Fruit fly (Drosophila melanogaster): ENCODE data around the gene Ggt-1.

Gene Ggt-1

DNA sequence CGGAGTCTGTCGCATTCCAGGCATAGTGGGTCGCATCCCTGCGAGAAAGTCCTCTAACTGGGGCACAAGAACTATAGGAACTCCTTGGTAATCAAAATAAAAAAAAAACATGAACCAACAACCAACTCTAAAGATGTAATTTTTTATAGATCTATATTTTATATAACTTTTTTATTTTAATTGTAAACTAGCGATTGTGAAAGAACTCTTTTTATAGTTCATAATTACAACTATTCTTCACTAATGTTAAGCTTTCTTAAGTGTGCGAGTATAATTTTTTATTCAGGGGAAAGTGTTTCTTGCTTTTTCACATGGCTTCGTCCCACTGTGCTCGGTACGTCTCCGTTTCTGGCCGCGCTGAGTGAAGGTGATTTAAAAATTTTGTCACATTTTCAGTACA is 27.9 kb upstream of the Ggt-1 start (continued):
- TF ChIP-seq dsx (GFP tag; optimal IDR thresholded peaks at IDR 0.05; ENCODE audit: poor library complexity, severe bottlenecking), result no peak
- peak; percentile 17 for TF ChIP-seq CG3032 (tag; optimal IDR thresholded peaks at IDR 0.05)
- peak; percentile 40 for TF ChIP-seq Smox (GFP tag; optimal IDR thresholded peaks at IDR 0.05)
- no peak for TF ChIP-seq dac (GFP tag; optimal IDR thresholded peaks at IDR 0.05)
- TF ChIP-seq CG34406 (GFP tag; optimal IDR thresholded peaks at IDR 0.05), result peak; percentile 66
- TF ChIP-seq CG4318 (GFP tag; optimal IDR thresholded peaks at IDR 0.05), result peak; percentile 2
- TF ChIP-seq fkh (GFP tag; optimal IDR thresholded peaks at IDR 0.05), result no peak
- peak; percentile 47 for TF ChIP-seq Blimp-1 (GFP tag; optimal IDR thresholded peaks at IDR 0.05)
- peak; percentile 18 for TF ChIP-seq CG9139 (GFP tag; optimal IDR thresholded peaks at IDR 0.05)
- peak; percentile 3 for TF ChIP-seq Sox102F (GFP tag; optimal IDR thresholded peaks at IDR 0.05)
- TF ChIP-seq Hr38 (GFP tag; optimal IDR thresholded peaks at IDR 0.05), result no peak
- TF ChIP-seq esn (GFP tag; optimal IDR thresholded peaks at IDR 0.05), result peak; percentile 47
- TF ChIP-seq CG11762 (GFP tag; optimal IDR thresholded peaks at IDR 0.05; ENCODE audit: insufficient read depth), result peak; percentile 13
- TF ChIP-seq Sox15 (GFP tag; optimal IDR thresholded peaks at IDR 0.05), result peak; percentile 44
- no peak for TF ChIP-seq Ets21C (GFP tag; optimal IDR thresholded peaks at IDR 0.05)
- TF ChIP-seq CG6854 (GFP tag; optimal IDR thresholded peaks at IDR 0.05), result no peak

DNA sequence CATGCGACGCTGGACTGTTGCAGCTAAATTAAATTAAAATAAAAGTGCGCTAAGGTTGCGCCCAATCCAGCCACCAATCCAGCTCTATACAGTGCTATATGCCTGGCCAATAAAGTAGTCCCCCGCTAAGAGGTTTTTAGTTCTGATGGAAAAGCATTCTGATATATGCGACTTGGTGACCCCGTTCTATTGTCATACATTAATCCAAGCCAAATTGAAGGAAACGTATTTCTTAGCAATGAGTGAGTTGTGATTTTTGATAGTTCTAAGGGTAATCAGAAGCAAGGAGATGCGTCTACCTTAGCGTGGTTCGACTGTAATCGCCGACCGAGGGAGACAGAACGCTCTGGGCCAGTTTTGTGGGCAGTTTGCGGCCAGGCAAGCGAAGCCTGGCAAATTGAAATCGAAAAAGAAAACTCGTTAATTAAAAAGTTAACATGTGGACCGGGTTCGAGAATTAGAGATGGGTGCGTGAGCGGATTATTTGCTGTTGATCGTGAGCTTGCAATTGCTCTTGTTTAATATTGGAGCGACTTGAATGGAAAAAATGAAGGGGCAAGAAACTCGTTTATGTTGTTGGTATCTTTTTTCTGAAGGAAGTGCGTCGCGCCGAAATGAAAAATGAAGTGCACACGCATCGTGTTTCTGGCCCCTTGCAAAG is 26.0 kb upstream of the Ggt-1 start:
- TF ChIP-seq topi (GFP tag; optimal IDR thresholded peaks at IDR 0.05) (peak; percentile 64), Ets21C (GFP tag; optimal IDR thresholded peaks at IDR 0.05) (peak; percentile 53), CG4318 (GFP tag; optimal IDR thresholded peaks at IDR 0.05) (peak; percentile 28), CG9139 (GFP tag; optimal IDR thresholded peaks at IDR 0.05) (no peak), vri (GFP tag; optimal IDR thresholded peaks at IDR 0.05) (peak; percentile 4), lz (GFP tag; optimal IDR thresholded peaks at IDR 0.05) (peak; percentile 73), Eip93F (GFP tag; optimal IDR thresholded peaks at IDR 0.05) (no peak), CG7368 (GFP tag; optimal IDR thresholded peaks at IDR 0.05) (peak; percentile 59), Gug (GFP tag; IDR thresholded peaks at IDR 0.05) (no peak), CG3919 (GFP tag; optimal IDR thresholded peaks at IDR 0.05) (peak; percentile 75), spab (GFP tag; optimal IDR thresholded peaks at IDR 0.05) (peak; percentile 64), Sox14 (GFP tag; optimal IDR thresholded peaks at IDR 0.05) (peak; percentile 74), CG6854 (GFP tag; optimal IDR thresholded peaks at IDR 0.05) (peak; percentile 53), dac (GFP tag; optimal IDR thresholded peaks at IDR 0.05) (no peak), ss (GFP tag; optimal IDR thresholded peaks at IDR 0.05) (peak; percentile 54 to 68), Eip75B (GFP tag; optimal IDR thresholded peaks at IDR 0.05) (peak; percentile 63), dsx (GFP tag; optimal IDR thresholded peaks at IDR 0.05; ENCODE audit: poor library complexity, severe bottlenecking) (peak; percentile 54), CG8319 (GFP tag; optimal IDR thresholded peaks at IDR 0.05) (peak; percentile 69), acj6 (GFP tag; optimal IDR thresholded peaks at IDR 0.05) (peak; percentile 55), CG32006 (GFP tag; optimal IDR thresholded peaks at IDR 0.05) (peak; percentile 57), Ets96B (tag; optimal IDR thresholded peaks at IDR 0.05) (peak; percentile 75), eg (GFP tag; IDR thresholded peaks at IDR 0.05) (0 out of 3 replicates have a peak, but pooled peaks have one; percentile 28), Sox15 (GFP tag; optimal IDR thresholded peaks at IDR 0.05) (peak; percentile 70), CG11294 (GFP tag; IDR thresholded peaks at IDR 0.05) (no peak), Lpt (GFP tag; optimal IDR thresholded peaks at IDR 0.05) (no peak), Hr4 (GFP tag; optimal IDR thresholded peaks at IDR 0.05) (peak; percentile 18), CG6808 (GFP tag; optimal IDR thresholded peaks at IDR 0.05) (peak; percentile 67), Blimp-1 (GFP tag; optimal IDR thresholded peaks at IDR 0.05) (peak; percentile 26), salr (GFP tag; optimal IDR thresholded peaks at IDR 0.05) (peak in 1 of 2 experiments; percentile 24), achi (GFP tag; optimal IDR thresholded peaks at IDR 0.05) (peak; percentile 40), CG15336 (GFP tag; IDR thresholded peaks at IDR 0.05) (no peak), esn (GFP tag; optimal IDR thresholded peaks at IDR 0.05) (peak; percentile 63), CG6276 (GFP tag; optimal IDR thresholded peaks at IDR 0.05) (peak; percentile 42), CG6163 (GFP tag; IDR thresholded peaks at IDR 0.05) (peak; percentile 52; the same call in 1 of the 3 replicates), fd59A (GFP tag; optimal IDR thresholded peaks at IDR 0.05) (peak; percentile 61), pdm3 (GFP tag; optimal IDR thresholded peaks at IDR 0.05) (peak; percentile 71), Met (GFP tag; optimal IDR thresholded peaks at IDR 0.05) (peak; percentile 72), CG3032 (tag; optimal IDR thresholded peaks at IDR 0.05) (peak; percentile 71), Eip78C (GFP tag) (peak; percentile 88), net (GFP tag; optimal IDR thresholded peaks at IDR 0.05) (peak; percentile 62), CG1621 (tag; optimal IDR thresholded peaks at IDR 0.05) (peak; percentile 53)
